Worm (Caenorhabditis elegans): ENCODE data around the gene T19H12.2.

T19H12.2 gene

DNA sequence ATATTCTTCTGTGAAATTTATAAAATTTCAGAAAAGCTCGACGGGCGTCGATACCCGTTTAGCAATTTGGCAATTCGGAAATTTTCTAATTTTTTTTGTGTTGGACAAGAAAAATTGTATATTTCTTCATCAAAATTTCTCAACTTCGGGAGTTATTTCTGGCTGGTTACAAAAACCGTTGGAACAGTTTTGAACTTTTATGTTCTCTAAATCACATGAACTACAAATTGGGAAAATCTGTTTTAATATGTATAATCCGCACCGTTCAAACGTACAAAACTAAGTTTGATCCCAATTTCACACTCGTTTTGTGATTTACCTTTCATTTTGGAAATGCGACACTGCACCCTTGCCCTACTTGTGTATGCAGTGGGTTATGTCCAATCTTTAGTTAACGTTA, 4.9 kb upstream of the T19H12.2 start, which contains the start of gene T19H12.3:
T19H12.3 (plus strand) TSS at position 301 of the 400 bp plus-strand sequence.
- TF ChIP-seq ceh-62 (tag; optimal IDR thresholded peaks at IDR 0.05), result no peak
- no peak for TF ChIP-seq nhr-6 (tag; optimal IDR thresholded peaks at IDR 0.05)
- TF ChIP-seq nhr-111 (GFP tag; optimal IDR thresholded peaks at IDR 0.05), result no peak
- no peak for TF ChIP-seq skn-1 (tag; optimal IDR thresholded peaks at IDR 0.05)
- TF ChIP-seq php-3 (GFP tag; IDR thresholded peaks at IDR 0.05), result no peak
- no peak for TF ChIP-seq daf-12 (tag; optimal IDR thresholded peaks at IDR 0.05)
- no peak for TF ChIP-seq egl-43 (GFP tag; IDR thresholded peaks at IDR 0.05)
- TF ChIP-seq ZK337.2 (GFP tag; IDR thresholded peaks at IDR 0.05), result no peak
- no peak for TF ChIP-seq D1046.2 (GFP tag; IDR thresholded peaks at IDR 0.05)

- TF ChIP-seq daf-8 (GFP tag; IDR thresholded peaks at IDR 0.05) (no peak), madf-9 (GFP tag; conservative IDR thresholded peaks at IDR 0.05) (no peak), ama-1 (optimal IDR thresholded peaks at IDR 0.05) (no peak), jun-1 (tag; optimal IDR thresholded peaks at IDR 0.05) (no peak), T26A8.4 (GFP tag; IDR thresholded peaks at IDR 0.05) (no peak), ZK337.2 (GFP tag; IDR thresholded peaks at IDR 0.05) (no peak), nhr-6 (tag; optimal IDR thresholded peaks at IDR 0.05) (no peak), mxl-2 (GFP tag; conservative IDR thresholded peaks at IDR 0.05) (no peak), nhr-102 (tag; optimal IDR thresholded peaks at IDR 0.05) (peak; percentile 28), F37D6.2 (tag; optimal IDR thresholded peaks at IDR 0.05) (no peak), unc-62 (GFP tag; optimal IDR thresholded peaks at IDR 0.05 in 1 of 2) (no peak), unc-62 (tag; optimal IDR thresholded peaks at IDR 0.05) (no peak), ceh-28 (tag; optimal IDR thresholded peaks at IDR 0.05) (no peak), fkh-10 (GFP tag; optimal IDR thresholded peaks at IDR 0.05) (no peak), nhr-77 (tag; optimal IDR thresholded peaks at IDR 0.05) (peak; percentile 58), ceh-32 (tag; optimal IDR thresholded peaks at IDR 0.05; ENCODE audit: poor library complexity) (no peak), lin-1 (GFP tag; IDR thresholded peaks at IDR 0.05) (no peak), nhr-237 (tag; optimal IDR thresholded peaks at IDR 0.05) (no peak), tra-1 (GFP tag; IDR thresholded peaks at IDR 0.05) (no peak), fos-1 (tag; optimal IDR thresholded peaks at IDR 0.05) (no peak), set-16 (GFP tag; IDR thresholded peaks at IDR 0.05) (no peak), nhr-28 (tag; optimal IDR thresholded peaks at IDR 0.05) (peak; percentile 93), mxl-3 (GFP tag; optimal IDR thresholded peaks at IDR 0.05) (no peak), gei-8 (GFP tag; optimal IDR thresholded peaks at IDR 0.05) (no peak), nhr-48 (tag; optimal IDR thresholded peaks at IDR 0.05) (no peak), ceh-62 (tag; optimal IDR thresholded peaks at IDR 0.05) (no peak), nhr-11 (tag; optimal IDR thresholded peaks at IDR 0.05) (no peak), nhr-41 (GFP tag; IDR thresholded peaks at IDR 0.05) (no peak), saeg-2 (GFP tag; IDR thresholded peaks at IDR 0.05) (no peak), ZK546.5 (tag; optimal IDR thresholded peaks at IDR 0.05) (no peak), pha-4 (GFP tag; IDR thresholded peaks at IDR 0.05) (no peak), pha-4 (tag; optimal IDR thresholded peaks at IDR 0.05) (no peak), hlh-11 (tag; optimal IDR thresholded peaks at IDR 0.05) (peak; percentile 37), lin-39 (tag; optimal IDR thresholded peaks at IDR 0.05) (no peak), zip-2 (tag; optimal IDR thresholded peaks at IDR 0.05) (no peak), daf-16 (GFP tag; optimal IDR thresholded peaks at IDR 0.05) (no peak), daf-16 (tag; optimal IDR thresholded peaks at IDR 0.05) (peak; percentile 54), mdt-29 (GFP tag; IDR thresholded peaks at IDR 0.05) (no peak), F26F4.8 (GFP tag; conservative IDR thresholded peaks at IDR 0.05) (no peak), pqm-1 (tag; optimal IDR thresholded peaks at IDR 0.05) (peak; percentile 71), lim-7 (GFP tag; IDR thresholded peaks at IDR 0.05) (no peak), ztf-7 (tag; optimal IDR thresholded peaks at IDR 0.05) (peak; percentile 57), mdl-1 (tag; optimal IDR thresholded peaks at IDR 0.05) (no peak), dmd-8 (GFP tag; IDR thresholded peaks at IDR 0.05) (no peak), daf-19 (GFP tag; conservative IDR thresholded peaks at IDR 0.05) (no peak), D1046.2 (GFP tag; IDR thresholded peaks at IDR 0.05) (no peak), F49E8.2 (tag; optimal IDR thresholded peaks at IDR 0.05; ENCODE audit: borderline replicate concordance) (no peak)
Measured at ce11 chrV:4889477-4889876, 752 bp upstream of the T19H12.2 start, which contains the start of gene ugt-12. Gene ugt-12 (minus strand): TSS chrV:4889629.

Data from whole organism, L4 larva.